Fruit fly (Drosophila melanogaster) whole organism, pupa: ENCODE results near the gene CG15262.
A peak's percentile ranks its signal among the peaks of the same experiment; 100 is the strongest.

ENCODE experiments used
- CG10348 ChIP-seq: fragments of 200-800 bp; sonication (Bioruptor generic); IDR thresholded peaks from 2 replicates; pipeline ENCODE4 v1.3.6; 2022; ENCODE audit warnings: missing biosample characterization, missing genetic modification characterization
- CG12605 ChIP-seq: fragments of 200-800 bp; sonication (Bioruptor generic); IDR thresholded peaks from 2 replicates; pipeline ENCODE4 v1.3.6; 2022; ENCODE audit warnings: missing biosample characterization, missing genetic modification characterization
- CG13204 ChIP-seq: fragments of 200-800 bp; sonication (Bioruptor generic); optimal IDR thresholded peaks from 2 replicates; lab custom pipeline; 2018; ENCODE audit warnings: missing biosample characterization, mild to moderate bottlenecking, missing genetic modification characterization, moderate library complexity
- CG14655 ChIP-seq: fragments of 200-800 bp; sonication (Bioruptor generic); optimal IDR thresholded peaks from 3 replicates; lab custom pipeline; 2017; ENCODE audit warnings: mild to moderate bottlenecking, missing biosample characterization, missing genetic modification reagents, missing genetic modification characterization
- CG15710 ChIP-seq: fragments of 200-800 bp; sonication (Bioruptor generic); optimal IDR thresholded peaks from 2 replicates; lab custom pipeline; 2018; ENCODE audit warnings: missing biosample characterization, mild to moderate bottlenecking, missing genetic modification characterization, moderate library complexity
- CG17806 ChIP-seq: fragments of 200-800 bp; sonication (Bioruptor generic); optimal IDR thresholded peaks from 2 replicates; lab custom pipeline; 2018; ENCODE audit warnings: missing biosample characterization, mild to moderate bottlenecking, missing genetic modification characterization, moderate library complexity
- CG32121 ChIP-seq: fragments of 200-800 bp; sonication (Bioruptor generic); IDR thresholded peaks from 2 replicates; pipeline ENCODE4 v1.3.6; 2022; ENCODE audit warnings: missing biosample characterization, missing genetic modification characterization
- CG34367 ChIP-seq: fragments of 200-800 bp; sonication (Bioruptor generic); optimal IDR thresholded peaks from 2 replicates; lab custom pipeline; 2018; ENCODE audit warnings: missing biosample characterization, mild to moderate bottlenecking, missing genetic modification characterization
- CG4496 ChIP-seq: fragments of 200-800 bp; sonication (Bioruptor generic); IDR thresholded peaks from 3 replicates; pipeline ENCODE4 v1.3.6; 2022; ENCODE audit warnings: missing biosample characterization, missing genetic modification characterization
- CG8159 ChIP-seq: fragments of 200-800 bp; sonication (Bioruptor generic); optimal IDR thresholded peaks from 3 replicates; lab custom pipeline; 2018; ENCODE audit warnings: missing biosample characterization, mild to moderate bottlenecking, missing genetic modification characterization, moderate library complexity
- CG8301 ChIP-seq: fragments of 200-800 bp; sonication (Bioruptor generic); optimal IDR thresholded peaks from 2 replicates; lab custom pipeline; 2018; ENCODE audit warnings: missing biosample characterization, mild to moderate bottlenecking, missing genetic modification characterization
- CG9948 ChIP-seq: fragments of 200-800 bp; sonication (Bioruptor generic); optimal IDR thresholded peaks from 2 replicates; lab custom pipeline; 2018; ENCODE audit warnings: missing biosample characterization, mild to moderate bottlenecking, missing genetic modification characterization, moderate library complexity
- D1 ChIP-seq: fragments of 200-800 bp; sonication (Bioruptor generic); optimal IDR thresholded peaks from 2 replicates; lab custom pipeline; 2018; ENCODE audit warnings: missing biosample characterization, mild to moderate bottlenecking, missing genetic modification characterization, moderate library complexity
- EcR ChIP-seq: fragments of 200-800 bp; sonication (Bioruptor generic); optimal IDR thresholded peaks from 3 replicates; lab custom pipeline; 2019; ENCODE audit warnings: missing biosample characterization, missing genetic modification characterization, mild to moderate bottlenecking, moderate library complexity, missing genetic modification reagents
- Ets98B ChIP-seq: fragments of 200-800 bp; sonication (Bioruptor generic); IDR thresholded peaks from 2 replicates; pipeline ENCODE4 v1.3.6; 2022; ENCODE audit warnings: missing biosample characterization, missing genetic modification characterization
- Pif1A ChIP-seq: fragments of 200-800 bp; sonication (Bioruptor generic); optimal IDR thresholded peaks from 3 replicates; lab custom pipeline; 2016; ENCODE audit warnings: missing biosample characterization, missing genetic modification characterization
- Pif1B ChIP-seq: fragments of 200-800 bp; sonication (Bioruptor generic); optimal IDR thresholded peaks from 3 replicates; lab custom pipeline; 2016; ENCODE audit warnings: missing biosample characterization, missing genetic modification characterization
- Snoo ChIP-seq: fragments of 200-800 bp; sonication (Bioruptor generic); optimal IDR thresholded peaks from 3 replicates; lab custom pipeline; 2017; ENCODE audit warnings: missing biosample characterization, mild to moderate bottlenecking, missing genetic modification characterization, inconsistent platforms
- fd96Ca ChIP-seq: fragments of 200-800 bp; sonication (Bioruptor generic); IDR thresholded peaks from 3 replicates; pipeline ENCODE4 v1.3.6; 2022; ENCODE audit warnings: missing biosample characterization, missing genetic modification characterization
- gl ChIP-seq: fragments of 200-800 bp; sonication (Bioruptor generic); optimal IDR thresholded peaks from 2 replicates; lab custom pipeline; 2018; ENCODE audit warnings: missing biosample characterization, mild to moderate bottlenecking, missing genetic modification characterization
- rn ChIP-seq: fragments of 200-800 bp; sonication (Bioruptor generic); IDR thresholded peaks from 2 replicates; pipeline ENCODE4 v1.3.6; 2022; ENCODE audit warnings: missing biosample characterization, missing genetic modification characterization

CG15262 gene

DNA sequence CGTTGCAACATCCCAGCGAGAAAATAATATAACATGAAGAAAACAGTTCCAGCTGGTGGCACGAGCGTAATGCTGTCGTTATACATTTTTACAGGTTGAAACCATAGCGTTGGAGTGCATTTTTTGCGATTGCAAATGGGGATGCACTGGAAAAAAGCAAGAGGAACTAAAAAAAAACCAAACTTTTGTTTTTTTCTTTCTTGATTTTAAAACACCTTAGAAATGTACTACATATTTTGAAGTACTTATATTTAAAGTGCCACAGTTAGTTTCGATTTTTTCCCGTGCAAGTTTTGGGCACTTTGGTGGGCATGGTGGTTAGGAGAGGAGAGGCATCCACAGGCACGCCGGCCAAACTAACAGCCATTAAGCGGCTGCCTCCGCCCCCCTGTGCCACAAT is 30.4 kb downstream of the CG15262 start:
- TF ChIP-seq CG15710 (tag; lab: Kevin White, UChicago) (no peak), Pif1B (GFP tag; lab: Kevin White, UChicago) (no peak), Pif1A (no peak), rn (0 out of 2 replicates have a peak, but pooled peaks have one; percentile 38), CG12605 (GFP tag; lab: Robert Waterston, UW) (no peak), CG8159 (tag; lab: Kevin White, UChicago) (no peak), CG8301 (tag; lab: Kevin White, UChicago) (peak; percentile 10), EcR (GFP tag; lab: Kevin White, UChicago) (no peak), CG9948 (tag; lab: Kevin White, UChicago) (no peak), CG34367 (tag; lab: Kevin White, UChicago) (no peak), CG32121 (GFP tag; lab: Robert Waterston, UW) (peak; percentile 66), Ets98B (GFP tag; lab: Robert Waterston, UW) (peak; percentile 55; the same call in 1 of the 2 replicates), gl (tag; lab: Kevin White, UChicago) (no peak), D1 (no peak), CG4496 (GFP tag; lab: Robert Waterston, UW) (0 out of 3 replicates have a peak, but pooled peaks have one; percentile 37), CG17806 (tag; lab: Kevin White, UChicago) (no peak), CG14655 (GFP tag; lab: Kevin White, UChicago) (no peak), CG13204 (GFP tag; lab: Kevin White, UChicago) (no peak), fd96Ca (GFP tag; lab: Robert Waterston, UW) (0 out of 3 replicates have a peak, but pooled peaks have one; percentile 41), CG10348 (GFP tag; lab: Robert Waterston, UW) (no peak), Snoo (no peak)

DNA sequence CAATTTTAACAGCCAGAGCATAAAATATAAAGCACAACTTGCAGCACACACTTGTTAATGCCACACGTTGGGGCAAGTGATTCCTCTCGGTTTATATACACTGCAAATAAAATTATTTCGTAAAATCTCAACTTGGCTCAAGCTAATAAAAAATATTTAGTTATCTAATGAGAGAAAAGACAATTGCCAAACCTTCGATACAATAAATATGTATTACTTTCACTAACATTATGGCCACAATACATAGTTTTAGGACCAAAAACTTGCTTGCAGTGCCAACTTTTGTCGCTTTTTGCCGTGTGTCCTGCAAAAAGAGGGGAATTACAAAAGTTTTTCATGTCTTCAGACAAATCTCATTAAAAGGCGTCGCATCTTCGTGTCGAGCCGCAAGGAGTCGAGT is 31.8 kb downstream of the CG15262 start:
- TF ChIP-seq CG34367 (tag; lab: Kevin White, UChicago) (peak; percentile 18), CG12605 (GFP tag; lab: Robert Waterston, UW) (no peak), Pif1B (GFP tag; lab: Kevin White, UChicago) (no peak), CG10348 (GFP tag; lab: Robert Waterston, UW) (no peak), Snoo (peak; percentile 26), CG14655 (GFP tag; lab: Kevin White, UChicago) (no peak), CG32121 (GFP tag; lab: Robert Waterston, UW) (no peak), rn (no peak), fd96Ca (GFP tag; lab: Robert Waterston, UW) (no peak), CG17806 (tag; lab: Kevin White, UChicago) (peak; percentile 44), Pif1A (no peak), Ets98B (GFP tag; lab: Robert Waterston, UW) (no peak), CG8301 (tag; lab: Kevin White, UChicago) (no peak), EcR (GFP tag; lab: Kevin White, UChicago) (no peak), CG8159 (tag; lab: Kevin White, UChicago) (peak; percentile 46), CG9948 (tag; lab: Kevin White, UChicago) (peak; percentile 6), CG15710 (tag; lab: Kevin White, UChicago) (peak; percentile 3)

DNA sequence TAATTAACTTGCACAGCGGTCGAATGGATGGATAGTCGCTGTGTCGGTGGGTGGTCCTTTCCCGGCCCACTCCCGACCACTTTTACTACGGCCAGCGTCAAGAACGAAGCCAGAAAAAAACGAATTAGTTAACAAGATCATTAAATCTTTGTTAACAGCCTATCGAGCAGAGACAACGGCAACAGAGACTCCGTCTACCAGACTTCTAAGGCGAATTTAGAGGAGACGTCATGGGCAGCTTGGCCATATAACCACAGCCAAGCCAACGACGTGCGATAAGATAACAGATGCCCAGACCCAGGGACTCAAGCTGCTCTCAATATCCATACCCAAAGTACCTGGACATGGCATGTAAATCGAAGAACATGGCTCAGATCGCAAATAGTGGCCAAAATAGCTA is 33.0 kb downstream of the CG15262 start:
- TF ChIP-seq Ets98B (GFP tag; lab: Robert Waterston, UW) (no peak), Pif1A (no peak), EcR (GFP tag; lab: Kevin White, UChicago) (no peak), CG8159 (tag; lab: Kevin White, UChicago) (no peak), CG34367 (tag; lab: Kevin White, UChicago) (no peak), CG14655 (GFP tag; lab: Kevin White, UChicago) (no peak), D1 (no peak), rn (no peak), Snoo (no peak), CG32121 (GFP tag; lab: Robert Waterston, UW) (no peak), CG10348 (GFP tag; lab: Robert Waterston, UW) (no peak), Pif1B (GFP tag; lab: Kevin White, UChicago) (no peak), CG15710 (tag; lab: Kevin White, UChicago) (no peak), CG9948 (tag; lab: Kevin White, UChicago) (no peak), CG8301 (tag; lab: Kevin White, UChicago) (no peak)
- TF ChIP-seq, all 21 proteins: peak for 0

DNA sequence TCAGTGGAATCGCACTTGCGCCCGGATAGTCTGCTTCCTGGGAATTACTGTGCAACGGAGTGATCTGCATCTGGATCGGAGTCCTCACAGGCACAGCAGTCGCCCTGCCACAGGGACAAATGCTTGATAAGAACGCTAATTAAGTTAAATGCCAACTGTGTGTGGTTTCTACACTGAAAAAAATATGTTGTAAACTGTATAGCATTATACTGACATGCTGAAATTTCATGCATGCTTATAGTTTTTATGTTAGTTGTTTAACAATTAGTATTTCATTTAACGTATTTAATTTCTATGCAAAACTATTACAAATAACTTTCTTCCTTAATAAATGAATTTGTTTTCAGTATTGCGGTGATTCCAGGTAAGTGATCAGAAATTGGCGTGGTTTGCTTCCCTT is 33.7 kb downstream of the CG15262 start:
- TF ChIP-seq CG4496 (GFP tag; lab: Robert Waterston, UW): no peak
- TF ChIP-seq CG13204 (GFP tag; lab: Kevin White, UChicago): no peak
- TF ChIP-seq rn: no peak
- TF ChIP-seq fd96Ca (GFP tag; lab: Robert Waterston, UW): no peak
- TF ChIP-seq CG9948 (tag; lab: Kevin White, UChicago): no peak
- no peak for TF ChIP-seq CG32121 (GFP tag; lab: Robert Waterston, UW)
- TF ChIP-seq CG10348 (GFP tag; lab: Robert Waterston, UW): no peak
- no peak for TF ChIP-seq CG8159 (tag; lab: Kevin White, UChicago)
- TF ChIP-seq CG14655 (GFP tag; lab: Kevin White, UChicago): no peak
- TF ChIP-seq CG17806 (tag; lab: Kevin White, UChicago): no peak

DNA sequence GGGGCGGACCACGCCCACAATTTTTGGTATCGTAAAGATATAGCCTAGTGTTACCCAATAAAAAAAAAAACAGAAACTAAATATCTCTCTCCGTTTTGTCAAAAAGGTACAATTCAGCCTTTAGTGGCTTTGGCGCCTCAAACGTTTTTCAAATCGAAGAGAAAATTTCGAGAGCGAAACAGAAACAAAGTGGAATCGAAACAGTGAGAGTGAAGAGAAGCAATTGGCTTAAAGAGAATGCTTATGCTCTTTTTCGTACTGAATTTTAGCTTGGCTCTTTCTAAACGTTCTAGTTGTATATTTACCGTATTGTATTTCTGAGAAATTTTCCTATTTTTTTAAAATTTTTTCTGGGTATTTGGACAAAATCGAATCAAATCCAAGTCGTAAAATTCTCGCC is 35.0 kb downstream of the CG15262 start:
- no peak for TF ChIP-seq CG14655 (GFP tag; lab: Kevin White, UChicago)
- no peak for TF ChIP-seq fd96Ca (GFP tag; lab: Robert Waterston, UW)
- no peak for TF ChIP-seq Pif1B (GFP tag; lab: Kevin White, UChicago)

DNA sequence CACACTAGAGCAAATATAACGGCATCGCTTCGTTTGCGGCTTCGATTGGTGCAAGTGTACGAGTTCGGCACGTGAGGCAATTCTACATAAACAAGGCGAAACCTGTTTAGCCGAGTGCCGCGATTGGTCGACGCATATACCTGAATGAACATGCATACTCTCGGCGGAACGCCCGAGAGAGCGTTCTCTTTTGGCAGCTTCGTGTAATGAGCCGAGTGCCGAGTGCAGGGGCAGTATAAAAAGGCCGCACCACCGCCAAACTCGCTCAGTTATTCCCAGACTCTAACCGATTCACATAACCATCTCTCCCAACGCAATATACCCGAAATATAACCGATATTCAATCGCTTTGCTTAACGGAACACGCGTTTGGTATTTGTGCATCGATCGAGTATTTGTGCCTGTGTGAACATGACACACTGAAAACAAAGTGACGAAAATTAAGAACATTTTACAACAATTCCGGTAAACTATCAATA is 36.0 kb downstream of the CG15262 start, which contains the start of gene esg:
TSS of gene esg (plus strand) at position 265 of the 479 bp plus-strand sequence.
- TF ChIP-seq CG32121 (GFP tag; lab: Robert Waterston, UW) (peak; percentile 35; the same call in 1 of the 2 replicates), CG12605 (GFP tag; lab: Robert Waterston, UW) (peak; percentile 28; the same call in 1 of the 2 replicates), CG14655 (GFP tag; lab: Kevin White, UChicago) (no peak), EcR (GFP tag; lab: Kevin White, UChicago) (peak; percentile 30)
